Worm (Caenorhabditis elegans): Measurements from ENCODE around the gene elpc-4.
A peak's percentile ranks its signal among the peaks of the same experiment; 100 is the strongest.

Gene elpc-4

ce11 chrIV:8032135-8032915, 15.5 kb downstream of the elpc-4 start (continued):
- no peak for TF ChIP-seq egl-27 (tag; optimal IDR thresholded peaks at IDR 0.05)
- TF ChIP-seq nhr-41 (GFP tag; IDR thresholded peaks at IDR 0.05) = 0 out of 2 replicates have a peak, but pooled peaks have one; percentile 17
- no peak for TF ChIP-seq Y5F2A.4 (GFP tag; optimal IDR thresholded peaks at IDR 0.05)
- no peak for TF ChIP-seq mdt-29 (GFP tag; IDR thresholded peaks at IDR 0.05)
- TF ChIP-seq nhr-42 (GFP tag; IDR thresholded peaks at IDR 0.05) = no peak
- TF ChIP-seq mxl-2 (GFP tag; conservative IDR thresholded peaks at IDR 0.05) = no peak
- TF ChIP-seq lsy-2 (tag; optimal IDR thresholded peaks at IDR 0.05) = peak in 1 of 2 experiments; percentile 15
- TF ChIP-seq dpl-1 (GFP tag; optimal IDR thresholded peaks at IDR 0.05) = no peak
- TF ChIP-seq madf-5 (GFP tag; IDR thresholded peaks at IDR 0.05) = no peak
- no peak for TF ChIP-seq snpc-4 (tag; optimal IDR thresholded peaks at IDR 0.05)
- no peak for TF ChIP-seq unc-130 (GFP tag; optimal IDR thresholded peaks at IDR 0.05)
- no peak for TF ChIP-seq spr-3 (GFP tag; optimal IDR thresholded peaks at IDR 0.05)
- no peak for TF ChIP-seq F49E8.2 (tag; optimal IDR thresholded peaks at IDR 0.05; ENCODE audit: borderline replicate concordance)
- TF ChIP-seq nhr-77 (tag; optimal IDR thresholded peaks at IDR 0.05) = peak; percentile 44
- no peak for TF ChIP-seq F26F4.8 (GFP tag; conservative IDR thresholded peaks at IDR 0.05)
- TF ChIP-seq attf-4 (tag; optimal IDR thresholded peaks at IDR 0.05) = no peak
- no peak for TF ChIP-seq jun-1 (tag; optimal IDR thresholded peaks at IDR 0.05)
- TF ChIP-seq nhr-6 (tag; optimal IDR thresholded peaks at IDR 0.05) = no peak
- TF ChIP-seq nhr-76 (tag; optimal IDR thresholded peaks at IDR 0.05) = no peak
- TF ChIP-seq ztf-11 (tag; optimal IDR thresholded peaks at IDR 0.05) = no peak
- TF ChIP-seq lin-29 (GFP tag; IDR thresholded peaks at IDR 0.05) = no peak
- peak; percentile 97 for TF ChIP-seq dmd-6 (GFP tag; IDR thresholded peaks at IDR 0.05)
- TF ChIP-seq R02D3.7 (tag; optimal IDR thresholded peaks at IDR 0.05) = no peak
- TF ChIP-seq nhr-10 (tag; optimal IDR thresholded peaks at IDR 0.05) = peak; percentile 24
- TF ChIP-seq F37D6.2 (tag; optimal IDR thresholded peaks at IDR 0.05) = no peak
- TF ChIP-seq ceh-20 (GFP tag; IDR thresholded peaks at IDR 0.05) = no peak
- TF ChIP-seq duxl-1 (tag; optimal IDR thresholded peaks at IDR 0.05; ENCODE audit: poor library complexity) = no peak
- TF ChIP-seq pqm-1 (tag; optimal IDR thresholded peaks at IDR 0.05) = peak; percentile 98
- no peak for TF ChIP-seq arid-1 (GFP tag; conservative IDR thresholded peaks at IDR 0.05)
- TF ChIP-seq zip-11 (GFP tag; IDR thresholded peaks at IDR 0.05) = no peak
- no peak for TF ChIP-seq lim-7 (GFP tag; IDR thresholded peaks at IDR 0.05)
- peak; percentile 81 for TF ChIP-seq dve-1 (tag; optimal IDR thresholded peaks at IDR 0.05; ENCODE audit: insufficient read depth)
- no peak for TF ChIP-seq ZK546.5 (tag; optimal IDR thresholded peaks at IDR 0.05)
- no peak for TF ChIP-seq dmd-9 (GFP tag; IDR thresholded peaks at IDR 0.05)
- no peak for TF ChIP-seq ctbp-1 (GFP tag; IDR thresholded peaks at IDR 0.05)
- no peak for TF ChIP-seq nhr-11 (tag; optimal IDR thresholded peaks at IDR 0.05)
- no peak for TF ChIP-seq fkh-10 (GFP tag; optimal IDR thresholded peaks at IDR 0.05)
- peak; percentile 56 for TF ChIP-seq nhr-102 (tag; optimal IDR thresholded peaks at IDR 0.05)
- TF ChIP-seq hlh-11 (tag; optimal IDR thresholded peaks at IDR 0.05) = peak; percentile 88
- no peak for TF ChIP-seq T26A8.4 (GFP tag; IDR thresholded peaks at IDR 0.05)
- TF ChIP-seq nhr-25 (tag; optimal IDR thresholded peaks at IDR 0.05; ENCODE audit: borderline replicate concordance, insufficient read depth) = no peak
- no peak for TF ChIP-seq lin-13 (GFP tag; optimal IDR thresholded peaks at IDR 0.05)
- no peak for TF ChIP-seq zfp-2 (tag; optimal IDR thresholded peaks at IDR 0.05)
- no peak for TF ChIP-seq Y75B8A.6 (GFP tag; IDR thresholded peaks at IDR 0.05)
- TF ChIP-seq nhr-237 (tag; optimal IDR thresholded peaks at IDR 0.05) = no peak
- TF ChIP-seq mdl-1 (tag; optimal IDR thresholded peaks at IDR 0.05) = no peak
- TF ChIP-seq php-3 (GFP tag; IDR thresholded peaks at IDR 0.05) = 0 out of 2 replicates have a peak, but pooled peaks have one; percentile 34
- no peak for TF ChIP-seq ztf-7 (tag; optimal IDR thresholded peaks at IDR 0.05)
- no peak for TF ChIP-seq F44E2.7 (GFP tag; IDR thresholded peaks at IDR 0.05)
- peak in 1 of 2 experiments; percentile 50 for TF ChIP-seq daf-16 (GFP tag; optimal IDR thresholded peaks at IDR 0.05)
- peak; percentile 93 for TF ChIP-seq daf-16 (tag; optimal IDR thresholded peaks at IDR 0.05)

Measured in whole organism, L4 larva.